Fruit fly (Drosophila melanogaster) whole organism, embryonic: ENCODE results near the gene CG32651.

Experiments used
- CG11456 ChIP-seq: fragments of 200-800 bp; sonication (Bioruptor generic); IDR thresholded peaks from 3 replicates; pipeline ENCODE4 v1.3.6; 2022; ENCODE audit warnings: missing biosample characterization, missing genetic modification characterization
- CG31388 ChIP-seq: fragments of 200-800 bp; sonication (Bioruptor generic); optimal IDR thresholded peaks from 2 replicates; lab custom pipeline; 2016; ENCODE audit warnings: missing biosample characterization, missing genetic modification characterization
- CG7271 ChIP-seq: fragments of 200-800 bp; sonication (Bioruptor generic); optimal IDR thresholded peaks from 2 replicates; lab custom pipeline; 2018; ENCODE audit warnings: missing biosample characterization, mild to moderate bottlenecking, missing genetic modification characterization, moderate library complexity
- E2f2 ChIP-seq: fragments of 200-800 bp; sonication (Bioruptor generic); IDR thresholded peaks from 2 replicates; pipeline ENCODE4 v1.3.6; 2022; ENCODE audit warnings: missing biosample characterization, missing genetic modification characterization
- Gug ChIP-seq: fragments of 200-800 bp; sonication (Bioruptor generic); IDR thresholded peaks from 4 replicates; pipeline ENCODE4 v1.3.6; 2022; ENCODE audit warnings: missing biosample characterization, missing genetic modification characterization
- H15 ChIP-seq: fragments of 200-800 bp; sonication (Bioruptor generic); IDR thresholded peaks from 3 replicates; pipeline ENCODE4 v1.3.6; 2022; ENCODE audit warnings: missing biosample characterization, missing genetic modification characterization
- Six4 ChIP-seq: fragments of 200-800 bp; sonication (Bioruptor generic); optimal IDR thresholded peaks from 2 replicates; lab custom pipeline; 2016; ENCODE audit warnings: missing biosample characterization, missing genetic modification characterization
- bsh ChIP-seq, 2 experiments: fragments of 200-800 bp; sonication (Bioruptor generic); optimal IDR thresholded peaks; 2 replicates each; lab custom pipeline; 2017 to 2018; ENCODE audit warnings: mild to moderate bottlenecking in 2 of 2, missing biosample characterization in 2 of 2, missing genetic modification characterization in 2 of 2, moderate library complexity in 1 of 2
- mirr ChIP-seq: fragments of 200-800 bp; sonication (Bioruptor generic); optimal IDR thresholded peaks from 3 replicates; lab custom pipeline; 2018; ENCODE audit warnings: missing biosample characterization, mild to moderate bottlenecking, missing genetic modification characterization
- sim ChIP-seq: fragments of 200-800 bp; sonication (Bioruptor generic); IDR thresholded peaks from 2 replicates; pipeline ENCODE4 v1.3.6; 2022; ENCODE audit warnings: missing biosample characterization, missing genetic modification characterization
- tgo ChIP-seq: fragments of 200-800 bp; sonication (Bioruptor generic); IDR thresholded peaks from 3 replicates; pipeline ENCODE4 v1.3.6; 2022; ENCODE audit warnings: missing biosample characterization, missing genetic modification characterization
- unpg ChIP-seq: fragments of 200-800 bp; sonication (Bioruptor generic); optimal IDR thresholded peaks from 3 replicates; lab custom pipeline; 2018; ENCODE audit warnings: missing biosample characterization, mild to moderate bottlenecking, missing genetic modification characterization, moderate library complexity

DNA sequence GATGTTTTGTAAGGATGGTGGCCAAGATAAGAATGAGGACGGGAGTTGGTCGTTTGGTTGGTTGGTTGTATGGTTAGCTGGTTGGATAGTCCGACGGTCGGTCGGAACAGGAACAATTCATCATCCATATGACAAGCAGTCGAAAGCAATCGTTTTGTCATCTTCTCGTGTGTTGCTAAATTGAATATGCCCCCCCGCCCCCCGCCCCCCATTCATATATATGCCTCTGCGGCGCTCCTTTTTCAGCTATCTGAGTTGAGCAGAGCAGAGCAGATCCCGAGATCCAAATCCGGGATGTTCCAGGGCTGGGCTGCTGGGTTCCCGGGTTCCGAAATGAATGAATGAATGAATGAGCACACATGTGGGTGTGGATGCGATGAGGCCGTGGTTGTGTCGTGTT is 52.2 kb downstream of the CG32651 start:
- TF ChIP-seq CG7271 (tag; lab: Kevin White, UChicago) = no peak
- TF ChIP-seq E2f2 (GFP tag; lab: Robert Waterston, UW) = no peak
- no peak for TF ChIP-seq CG11456 (GFP tag; lab: Robert Waterston, UW)
- no peak for TF ChIP-seq CG31388
- TF ChIP-seq unpg (GFP tag; lab: Kevin White, UChicago) = no peak
- no peak for TF ChIP-seq bsh (GFP tag; optimal IDR thresholded peaks at IDR 0.05; lab: Kevin White, UChicago)
- TF ChIP-seq Gug = no peak
- TF ChIP-seq mirr (GFP tag; lab: Kevin White, UChicago) = no peak
- TF ChIP-seq tgo (GFP tag; lab: Robert Waterston, UW) = no peak
- TF ChIP-seq Six4 (GFP tag; lab: Kevin White, UChicago) = no peak
- no peak for TF ChIP-seq H15 (GFP tag; lab: Robert Waterston, UW)
- TF ChIP-seq sim (GFP tag; lab: Robert Waterston, UW) = no peak
